Worm (Caenorhabditis elegans) whole organism, dauer: Measurements from ENCODE around the gene nhl-1.

Experiments
- unc-62 ChIP-seq: sonication (generic microtip); optimal IDR thresholded peaks from 2 replicates; lab custom pipeline; 2017; ENCODE audit warnings: missing biosample characterization, missing genetic modification reagents, missing genetic modification characterization

Gene nhl-1

DNA sequence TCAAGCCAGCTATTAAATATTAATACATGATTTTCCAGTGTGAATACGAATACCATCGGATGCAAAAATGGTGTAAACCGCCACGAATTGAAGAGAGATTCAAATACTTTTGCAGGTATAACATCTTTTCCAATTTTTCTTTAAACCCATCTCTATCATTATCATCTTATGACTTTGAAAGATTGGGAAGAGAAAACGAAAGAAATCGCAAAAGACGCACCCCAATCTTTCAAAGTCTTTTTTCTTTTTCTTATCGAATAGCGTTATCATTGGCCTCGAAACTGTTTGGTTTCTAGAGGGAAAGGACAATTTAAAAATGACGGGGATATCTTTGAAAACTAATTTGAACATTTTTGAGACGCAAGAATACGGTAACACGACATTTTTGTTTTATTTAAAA, 48.1 kb downstream of the nhl-1 start:
- no peak for TF ChIP-seq unc-62

- no peak for TF ChIP-seq unc-62
Measured at ce11 chrIII:9104060-9104459, 49.6 kb downstream of the nhl-1 start.

DNA sequence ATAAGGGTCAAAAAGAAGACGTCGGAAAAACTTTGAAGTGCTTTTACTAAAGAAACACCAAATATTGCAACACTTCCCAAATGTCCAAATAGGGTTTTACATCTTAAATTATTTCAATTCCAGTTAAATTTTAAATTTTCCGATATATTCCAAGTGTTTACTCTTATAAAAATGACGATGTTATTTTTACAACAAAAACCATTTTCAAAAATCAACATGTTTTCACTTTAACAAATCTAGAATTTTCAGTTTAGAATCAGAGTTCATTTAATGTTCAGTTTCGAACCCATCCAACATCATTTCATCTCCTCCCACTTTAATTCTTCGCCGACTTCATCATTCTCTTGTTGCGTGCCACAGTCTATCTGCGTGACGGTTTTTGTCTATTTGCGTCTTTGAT, 50.1 kb downstream of the nhl-1 start, which contains the start of gene dos-1:
Gene dos-1, plus strand, starts transcription at position 301 of the 400 bp plus-strand sequence.
- no peak for TF ChIP-seq unc-62

DNA sequence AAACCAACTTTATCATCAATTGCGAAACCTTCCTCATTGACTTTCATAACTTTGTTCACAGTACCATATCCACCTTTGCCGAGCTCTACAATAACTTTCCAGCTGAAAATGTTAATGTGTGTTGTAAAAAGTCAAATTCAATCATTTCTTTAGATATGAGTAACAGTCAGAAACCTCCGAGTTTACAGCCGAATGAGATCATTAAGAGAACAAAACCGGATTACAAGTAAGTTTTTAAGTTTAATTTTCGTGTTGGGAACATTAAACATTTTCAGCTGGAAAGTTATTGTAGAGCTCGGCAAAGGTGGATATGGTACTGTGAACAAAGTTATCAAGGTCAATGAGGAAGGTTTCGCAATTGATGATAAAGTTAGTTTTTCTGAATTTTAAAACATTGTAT, 52.5 kb downstream of the nhl-1 start, which contains the start of gene ZK507.1:
Gene ZK507.1, minus strand, starts transcription at position 101 of the 400 bp plus-strand sequence.
- no peak for TF ChIP-seq unc-62
